Fruit fly (Drosophila melanogaster) whole organism, adult: ENCODE results near the gene MCTS1.

Experiments
- CG14711 ChIP-seq: fragments of 200-800 bp; sonication (Bioruptor generic); optimal IDR thresholded peaks from 2 replicates; lab custom pipeline; 2018; ENCODE audit warnings: missing biosample characterization, mild to moderate bottlenecking, missing genetic modification characterization, moderate library complexity
- Mnt ChIP-seq: fragments of 200-800 bp; sonication (Bioruptor generic); optimal IDR thresholded peaks from 2 replicates; lab custom pipeline; 2016; ENCODE audit warnings: missing biosample characterization, mild to moderate bottlenecking, missing genetic modification characterization

- no peak for TF ChIP-seq Mnt (GFP tag; lab: Kevin White, UChicago)
- TF ChIP-seq CG14711 (tag; lab: Kevin White, UChicago): no peak
These were observed 31.0 kb downstream of the MCTS1 start for dm6 chrX:6068714-6069113.
